Worm (Caenorhabditis elegans) whole organism, L3 larva: ENCODE measurements around the gene cec-3.

ENCODE experiments used
- ama-1 ChIP-seq: fragments of 150-350 bp; optimal IDR thresholded peaks from 2 replicates; lab custom pipeline; 2018
- mml-1 ChIP-seq: fragments of 150-350 bp; sonication (generic microtip); optimal IDR thresholded peaks from 3 replicates; lab custom pipeline; 2014; ENCODE audit warnings: missing biosample characterization, missing genetic modification characterization
- nhr-28 ChIP-seq: fragments of 150-350 bp; optimal IDR thresholded peaks from 2 replicates; lab custom pipeline; 2014; ENCODE audit warnings: missing biosample characterization, missing genetic modification characterization

ce11 chrII:7808153-7808552 lies 49.2 kb downstream of the cec-3 start:
- TF ChIP-seq mml-1 (tag; lab: Kevin White, UChicago) = no peak
- no peak for TF ChIP-seq nhr-28 (tag; lab: Kevin White, UChicago)
- no peak for TF ChIP-seq ama-1 (lab: Kevin White, UChicago)
